Worm (Caenorhabditis elegans) whole organism, young adult: ENCODE measurements around the gene sru-4.

Experiments
- B0035.1 ChIP-seq: sonication (generic microtip); optimal IDR thresholded peaks from 2 replicates; lab custom pipeline; 2016; ENCODE audit warnings: missing genetic modification characterization, mild to moderate bottlenecking, missing compliant biosample characterization, missing genotype, missing genetic modification reagents
- C17E4.6 ChIP-seq: fragments of 200-800 bp; sonication (Bioruptor generic); IDR thresholded peaks from 2 replicates; pipeline ENCODE4 v1.3.6; 2022; ENCODE audit warnings: missing genetic modification reagents, missing genetic modification characterization, missing compliant biosample characterization
- F37B4.10 ChIP-seq: fragments of 200-800 bp; sonication (Bioruptor generic); IDR thresholded peaks from 2 replicates; pipeline ENCODE4 v1.3.6; 2022; ENCODE audit warnings: missing genetic modification characterization, missing compliant biosample characterization
- F52B5.7 ChIP-seq: sonication (generic microtip); optimal IDR thresholded peaks from 2 replicates; lab custom pipeline; 2016; ENCODE audit warnings: mild to moderate bottlenecking, missing genetic modification characterization, missing compliant biosample characterization
- F55B11.4 ChIP-seq: sonication (generic microtip); optimal IDR thresholded peaks from 2 replicates; lab custom pipeline; 2016; ENCODE audit warnings: missing compliant biosample characterization, missing genetic modification characterization, borderline replicate concordance; ENCODE audit not compliant: insufficient read depth
- T26A5.8 ChIP-seq: sonication (generic microtip); optimal IDR thresholded peaks from 2 replicates; lab custom pipeline; 2016; ENCODE audit warnings: missing genetic modification characterization, missing compliant biosample characterization
- Y53G8AR.9 ChIP-seq: fragments of 200-800 bp; sonication (Bioruptor generic); conservative IDR thresholded peaks from 2 replicates; pipeline ENCODE4 v1.3.6; 2022; ENCODE audit warnings: missing genetic modification reagents, missing genetic modification characterization, missing compliant biosample characterization
- ZK185.1 ChIP-seq: sonication (generic microtip); optimal IDR thresholded peaks from 2 replicates; lab custom pipeline; 2016; ENCODE audit warnings: mild to moderate bottlenecking, missing genetic modification characterization, missing compliant biosample characterization; ENCODE audit not compliant: poor library complexity, severe bottlenecking
- akir-1 ChIP-seq: fragments of 200-800 bp; sonication (Bioruptor generic); optimal IDR thresholded peaks from 2 replicates; lab custom pipeline; 2018; ENCODE audit warnings: mild to moderate bottlenecking, missing genetic modification characterization, moderate library complexity, missing compliant biosample characterization
- atf-7 ChIP-seq: sonication (generic microtip); optimal IDR thresholded peaks from 2 replicates; lab custom pipeline; 2017; ENCODE audit warnings: mild to moderate bottlenecking, missing genetic modification characterization, missing compliant biosample characterization
- athp-1 ChIP-seq: sonication (generic microtip); optimal IDR thresholded peaks from 2 replicates; lab custom pipeline; 2017; ENCODE audit warnings: mild to moderate bottlenecking, missing genetic modification characterization, missing compliant biosample characterization
- attf-5 ChIP-seq: fragments of 200-800 bp; sonication (Bioruptor generic); optimal IDR thresholded peaks from 2 replicates; lab custom pipeline; 2018; ENCODE audit warnings: mild to moderate bottlenecking, missing genetic modification characterization, missing compliant biosample characterization
- ccch-3 ChIP-seq: fragments of 200-800 bp; sonication (Bioruptor generic); optimal IDR thresholded peaks from 2 replicates; lab custom pipeline; 2018; ENCODE audit warnings: mild to moderate bottlenecking, missing genetic modification characterization, missing compliant biosample characterization
- cebp-1 ChIP-seq, 2 experiments: fragments of 200-800 bp in 1 of 2; sonication (Bioruptor generic) in 1 of 2; sonication (generic microtip) in 1 of 2; IDR thresholded peaks in 1 of 2; optimal IDR thresholded peaks in 1 of 2; 2 replicates each; pipeline versions ENCODE4 v1.3.6 to Lab custom; 2017 to 2022; ENCODE audit warnings: missing compliant biosample characterization in 2 of 2, missing genetic modification characterization in 2 of 2, mild to moderate bottlenecking in 1 of 2, missing genetic modification reagents in 1 of 2, moderate library complexity in 1 of 2
- ceh-40 ChIP-seq: fragments of 200-800 bp; sonication (Bioruptor generic); IDR thresholded peaks from 2 replicates; pipeline ENCODE4 v1.3.6; 2022; ENCODE audit warnings: missing genetic modification characterization, missing compliant biosample characterization
- ceh-58 ChIP-seq: fragments of 200-800 bp; sonication (Bioruptor generic); IDR thresholded peaks from 2 replicates; pipeline ENCODE4 v1.3.6; 2022; ENCODE audit warnings: missing genetic modification characterization, missing compliant biosample characterization
- die-1 ChIP-seq: sonication (generic microtip); optimal IDR thresholded peaks from 2 replicates; lab custom pipeline; 2016; ENCODE audit warnings: missing genotype, mild to moderate bottlenecking, missing genetic modification characterization, missing compliant biosample characterization
- dpff-1 ChIP-seq: sonication (generic microtip); optimal IDR thresholded peaks from 2 replicates; lab custom pipeline; 2017; ENCODE audit warnings: mild to moderate bottlenecking, missing genetic modification characterization, missing compliant biosample characterization
- dpl-1 ChIP-seq: fragments of 150-350 bp; optimal IDR thresholded peaks from 2 replicates; lab custom pipeline; 2014; ENCODE audit warnings: missing biosample characterization, missing genetic modification reagents, missing genetic modification characterization
- him-1 ChIP-seq: sonication (generic microtip); optimal IDR thresholded peaks from 2 replicates; lab custom pipeline; 2016; ENCODE audit warnings: missing genotype, missing genetic modification reagents, missing genetic modification characterization, missing compliant biosample characterization
- hmg-1.2 ChIP-seq: fragments of 200-800 bp; sonication (Bioruptor generic); IDR thresholded peaks from 2 replicates; pipeline ENCODE4 v1.3.6; 2022; ENCODE audit warnings: missing genetic modification reagents, missing genetic modification characterization, missing compliant biosample characterization
- mcd-1 ChIP-seq: fragments of 200-800 bp; sonication (Bioruptor generic); IDR thresholded peaks from 2 replicates; pipeline ENCODE4 v1.3.6; 2022; ENCODE audit warnings: missing genetic modification reagents, missing genetic modification characterization, missing compliant biosample characterization
- nfya-1 ChIP-seq: sonication (generic microtip); optimal IDR thresholded peaks from 2 replicates; lab custom pipeline; 2017; ENCODE audit warnings: antibody characterized with exemption, missing compliant biosample characterization, missing genetic modification characterization, borderline replicate concordance; ENCODE audit not compliant: insufficient read depth
- nhr-179 ChIP-seq: sonication (generic microtip); optimal IDR thresholded peaks from 2 replicates; lab custom pipeline; 2016; ENCODE audit warnings: mild to moderate bottlenecking, missing genetic modification characterization, missing compliant biosample characterization
- pbrm-1 ChIP-seq: fragments of 200-800 bp; sonication (Bioruptor generic); IDR thresholded peaks from 2 replicates; pipeline ENCODE4 v1.3.6; 2022; ENCODE audit warnings: missing genetic modification reagents, missing genetic modification characterization, missing compliant biosample characterization
- repo-1 ChIP-seq: sonication (generic microtip); optimal IDR thresholded peaks from 2 replicates; lab custom pipeline; 2017; ENCODE audit warnings: mild to moderate bottlenecking, missing genetic modification characterization, missing compliant biosample characterization
- rpc-1 ChIP-seq, 2 experiments: fragments of 150-350 bp in 1 of 2; sonication (generic microtip) in 1 of 2; optimal IDR thresholded peaks; 2 replicates each; lab custom pipeline; 2014 to 2018; ENCODE audit warnings: missing biosample characterization in 1 of 2, missing genetic modification characterization in 1 of 2, missing genetic modification reagents in 1 of 2, missing genotype in 1 of 2
- snpc-3.4 ChIP-seq: sonication (generic microtip); optimal IDR thresholded peaks from 2 replicates; lab custom pipeline; 2017; ENCODE audit warnings: missing genetic modification characterization, mild to moderate bottlenecking, missing compliant biosample characterization, antibody characterized with exemption, moderate library complexity, missing genotype, missing genetic modification reagents
- snpc-4 ChIP-seq, 5 experiments: fragments of 150-350 bp in 1 of 5; sonication (generic microtip) in 4 of 5; optimal IDR thresholded peaks; 2 replicates each; lab custom pipeline; 2014 to 2018; ENCODE audit warnings: missing genetic modification characterization in 5 of 5, missing biosample characterization in 3 of 5, antibody characterized with exemption in 2 of 5, mild to moderate bottlenecking in 2 of 5, missing compliant biosample characterization in 2 of 5, missing genotype in 2 of 5, moderate library complexity in 2 of 5, missing genetic modification reagents in 1 of 5
- somi-1 ChIP-seq: fragments of 200-800 bp; sonication (Bioruptor generic); optimal IDR thresholded peaks from 2 replicates; lab custom pipeline; 2018; ENCODE audit warnings: mild to moderate bottlenecking, missing genetic modification characterization, missing compliant biosample characterization
- tbp1 ChIP-seq: fragments of 200-800 bp; sonication (Bioruptor generic); optimal IDR thresholded peaks from 2 replicates; lab custom pipeline; 2018; ENCODE audit warnings: mild to moderate bottlenecking, missing genetic modification characterization, missing compliant biosample characterization
- tlf-1 ChIP-seq: fragments of 200-800 bp; sonication (Bioruptor generic); optimal IDR thresholded peaks from 2 replicates; lab custom pipeline; 2018; ENCODE audit warnings: mild to moderate bottlenecking, missing genetic modification characterization, missing compliant biosample characterization
- xnd-1 ChIP-seq: sonication (generic microtip); optimal IDR thresholded peaks from 2 replicates; lab custom pipeline; 2016; ENCODE audit warnings: missing genotype, missing genetic modification reagents, missing genetic modification characterization, missing compliant biosample characterization
- ztf-18 ChIP-seq: sonication (generic microtip); optimal IDR thresholded peaks from 2 replicates; lab custom pipeline; 2016; ENCODE audit warnings: missing genotype, mild to moderate bottlenecking, missing genetic modification characterization, missing compliant biosample characterization
- ztf-22 ChIP-seq: fragments of 200-800 bp; sonication (Bioruptor generic); optimal IDR thresholded peaks from 2 replicates; lab custom pipeline; 2018; ENCODE audit warnings: mild to moderate bottlenecking, missing genetic modification characterization, moderate library complexity, missing compliant biosample characterization
- ztf-25 ChIP-seq: fragments of 200-800 bp; sonication (Bioruptor generic); IDR thresholded peaks from 2 replicates; pipeline ENCODE4 v1.3.6; 2022; ENCODE audit warnings: missing genetic modification reagents, missing genetic modification characterization, missing compliant biosample characterization
- ztf-3 ChIP-seq: fragments of 200-800 bp; sonication (Bioruptor generic); optimal IDR thresholded peaks from 2 replicates; lab custom pipeline; 2018; ENCODE audit warnings: mild to moderate bottlenecking, missing genetic modification characterization, missing compliant biosample characterization

The sru-4 gene

DNA sequence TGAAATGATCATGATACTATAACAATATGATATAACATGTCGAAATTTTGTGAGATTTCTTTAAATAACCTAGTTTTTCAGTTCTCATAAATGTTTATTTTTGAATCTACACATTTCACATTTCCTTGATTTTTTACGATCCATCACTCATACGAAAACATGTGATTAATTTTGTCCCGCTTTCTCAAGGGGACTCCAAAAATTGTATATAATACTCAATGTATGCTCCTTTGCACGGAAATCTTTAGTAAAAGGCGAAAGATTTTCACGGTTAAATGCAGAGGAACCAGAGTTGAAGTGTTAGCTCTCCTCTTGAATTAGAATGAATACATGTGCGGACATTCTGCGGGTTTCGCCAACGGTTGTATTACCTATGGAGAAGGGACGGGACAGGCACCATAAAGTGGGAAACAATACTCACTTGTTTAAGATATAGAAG lies 33.8 kb upstream of the sru-4 start (continued):
- no peak for TF ChIP-seq ztf-25 (GFP tag; lab: Robert Waterston, UW)
- TF ChIP-seq ceh-58 (GFP tag; lab: Robert Waterston, UW), result no peak

DNA sequence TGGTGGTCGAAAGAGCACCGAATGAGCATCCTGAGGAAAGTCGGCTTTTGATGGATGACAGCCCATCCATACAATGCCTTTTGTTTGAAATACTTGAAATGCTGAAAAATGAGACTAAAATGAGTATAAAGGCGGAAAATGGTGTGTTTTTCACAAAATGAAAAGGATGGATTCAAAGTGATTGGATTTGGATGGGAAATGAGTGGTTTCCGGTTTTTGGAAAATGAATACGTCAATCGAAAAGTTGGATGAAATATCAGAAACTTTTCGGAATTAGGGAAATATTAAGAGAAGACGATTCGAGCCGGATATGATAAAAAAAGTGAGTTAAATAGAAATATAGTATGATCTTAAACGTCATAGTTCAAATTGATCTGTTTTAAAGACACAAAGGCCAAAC lies 30.8 kb upstream of the sru-4 start, which contains the start of gene F38E11.6:
Gene F38E11.6, minus strand, starts transcription at position 101 of the 400 bp plus-strand sequence.
- no peak for TF ChIP-seq Y53G8AR.9 (GFP tag; lab: Robert Waterston, UW)
- no peak for TF ChIP-seq tlf-1 (GFP tag; lab: Kevin White, UChicago)
- no peak for TF ChIP-seq nhr-179 (tag; lab: Kevin White, UChicago)
- TF ChIP-seq ceh-40 (GFP tag; lab: Robert Waterston, UW), result no peak
- TF ChIP-seq atf-7 (tag; lab: Kevin White, UChicago), result no peak
- TF ChIP-seq B0035.1, result no peak
- TF ChIP-seq xnd-1 (tag; lab: Kevin White, UChicago), result no peak
- no peak for TF ChIP-seq F37B4.10 (GFP tag; lab: Robert Waterston, UW)

DNA sequence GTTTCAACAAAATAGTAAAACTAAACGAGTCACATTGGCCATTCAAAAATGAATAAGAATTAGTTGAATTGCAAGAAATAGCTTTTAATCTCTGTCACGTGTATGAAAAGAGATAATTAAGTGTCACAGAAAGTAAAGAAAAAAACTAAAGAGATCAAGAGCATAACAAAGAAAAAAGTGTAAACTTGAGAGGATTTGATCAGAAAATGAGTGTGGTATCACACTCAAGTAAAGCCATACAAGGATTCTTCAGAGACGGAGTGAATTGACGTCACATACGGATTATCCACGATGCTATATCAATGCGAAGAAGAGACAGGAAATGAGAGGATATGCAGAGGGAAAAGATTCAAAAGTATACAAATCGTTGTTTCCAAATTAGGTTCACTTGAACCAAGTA lies 28.9 kb upstream of the sru-4 start:
- TF ChIP-seq dpl-1 (GFP tag; lab: Kevin White, UChicago), result no peak
- TF ChIP-seq T26A5.8 (tag; lab: Kevin White, UChicago), result no peak
- TF ChIP-seq cebp-1 (GFP tag; IDR thresholded peaks at IDR 0.05; lab: Robert Waterston, UW), result no peak
- TF ChIP-seq cebp-1 (tag; optimal IDR thresholded peaks at IDR 0.05; lab: Kevin White, UChicago), result no peak
- no peak for TF ChIP-seq tlf-1 (GFP tag; lab: Kevin White, UChicago)
- TF ChIP-seq somi-1 (GFP tag; lab: Kevin White, UChicago), result no peak
- TF ChIP-seq F55B11.4 (tag; lab: Kevin White, UChicago), result no peak

DNA sequence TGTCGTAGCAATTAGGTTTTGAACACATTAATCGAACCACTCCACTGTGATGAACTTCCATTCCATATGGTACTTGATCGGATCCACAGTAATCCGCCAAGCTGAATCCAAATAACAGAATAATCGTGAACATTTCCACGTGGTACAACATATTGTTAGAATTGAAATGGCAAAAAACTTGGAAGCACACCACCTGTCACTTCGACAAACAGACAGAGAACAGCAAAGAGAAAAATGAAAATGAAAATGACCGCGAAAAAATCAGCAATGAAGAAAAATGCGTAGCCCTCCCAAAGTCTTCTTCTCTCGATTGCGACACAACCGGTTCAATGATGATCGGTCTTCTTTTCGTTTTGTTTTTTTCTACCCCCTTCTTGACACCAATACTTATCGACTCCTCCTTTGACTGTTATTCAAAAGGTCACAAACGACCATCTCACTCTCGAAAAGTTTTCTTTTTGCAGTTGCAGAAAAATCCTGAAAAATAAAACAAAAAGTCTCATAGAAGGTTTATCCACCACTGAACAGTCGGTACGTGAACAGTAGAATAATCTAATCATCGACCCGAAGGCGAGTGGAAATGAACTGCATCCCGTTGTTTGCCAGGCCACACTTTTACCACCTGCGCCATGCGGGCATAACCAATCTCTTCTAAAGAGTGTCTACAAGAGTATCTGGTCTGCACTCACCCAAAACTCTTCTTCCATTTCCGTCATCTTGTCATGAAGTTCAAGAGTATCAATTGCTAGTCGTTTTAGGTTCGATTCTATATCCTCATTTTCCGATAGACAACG lies 20.9 kb upstream of the sru-4 start, which contains the start of gene wrt-3:
Gene wrt-3, minus strand, starts transcription at position 322 of the 794 bp plus-strand sequence.
- peak; percentile 77 for TF ChIP-seq dpff-1 (tag; lab: Kevin White, UChicago)
- TF ChIP-seq rpc-1 (optimal IDR thresholded peaks at IDR 0.05; lab: Kevin White, UChicago), result peak; percentile 97
- peak; percentile 99 for TF ChIP-seq rpc-1 (tag; optimal IDR thresholded peaks at IDR 0.05; lab: Kevin White, UChicago)
- TF ChIP-seq xnd-1 (tag; lab: Kevin White, UChicago), result peak; percentile 5
- TF ChIP-seq die-1 (tag; lab: Kevin White, UChicago), result peak; percentile 97
- TF ChIP-seq snpc-3.4 (tag; lab: Kevin White, UChicago), result peak; percentile 92
- peak; percentile 92 for TF ChIP-seq ZK185.1 (tag; lab: Kevin White, UChicago)
- peak; percentile 79 for TF ChIP-seq akir-1 (GFP tag; lab: Kevin White, UChicago)
- peak; percentile 66 for TF ChIP-seq somi-1 (GFP tag; lab: Kevin White, UChicago)
- TF ChIP-seq snpc-4 (GFP tag; optimal IDR thresholded peaks at IDR 0.05; lab: Kevin White, UChicago), result peak; percentile 87
- TF ChIP-seq snpc-4 (tag; optimal IDR thresholded peaks at IDR 0.05; lab: Kevin White, UChicago), result peak; percentile 79 to 89 (median 86)
- TF ChIP-seq nfya-1 (tag; lab: Kevin White, UChicago), result no peak
- no peak; the same call in 1 of the 2 replicates for TF ChIP-seq Y53G8AR.9 (GFP tag; lab: Robert Waterston, UW)
- TF ChIP-seq attf-5 (GFP tag; lab: Kevin White, UChicago), result no peak
- peak; percentile 71 for TF ChIP-seq hmg-1.2
- TF ChIP-seq ztf-18, result peak; percentile 81
- peak; percentile 68 for TF ChIP-seq B0035.1
- no peak for TF ChIP-seq athp-1 (tag; lab: Kevin White, UChicago)
- no peak; the same call in 1 of the 2 replicates for TF ChIP-seq ztf-25 (GFP tag; lab: Robert Waterston, UW)
- peak; percentile 95 for TF ChIP-seq F52B5.7
- TF ChIP-seq atf-7 (tag; lab: Kevin White, UChicago), result peak; percentile 66
- TF ChIP-seq cebp-1 (GFP tag; IDR thresholded peaks at IDR 0.05; lab: Robert Waterston, UW), result no peak
- TF ChIP-seq cebp-1 (tag; optimal IDR thresholded peaks at IDR 0.05; lab: Kevin White, UChicago), result no peak
- TF ChIP-seq C17E4.6 (GFP tag; lab: Robert Waterston, UW), result 0 out of 2 replicates have a peak, but pooled peaks have one; percentile 14
- peak; percentile 19 for TF ChIP-seq dpl-1 (GFP tag; lab: Kevin White, UChicago)
- peak; percentile 85 for TF ChIP-seq nhr-179 (tag; lab: Kevin White, UChicago)
- peak; percentile 100 for TF ChIP-seq tbp1 (GFP tag; lab: Kevin White, UChicago)
- TF ChIP-seq mcd-1, result no peak; the same call in 1 of the 2 replicates
- peak; percentile 69 for TF ChIP-seq ztf-22 (GFP tag; lab: Kevin White, UChicago)
- TF ChIP-seq ztf-3 (GFP tag; lab: Kevin White, UChicago), result peak; percentile 9
- peak; percentile 96 for TF ChIP-seq him-1 (tag; lab: Kevin White, UChicago)
- no peak; the same call in none of the 2 replicates for TF ChIP-seq pbrm-1 (GFP tag; lab: Robert Waterston, UW)
- TF ChIP-seq ccch-3, result peak; percentile 41
- TF ChIP-seq repo-1 (tag; lab: Kevin White, UChicago), result peak; percentile 91
